Fruit fly (Drosophila melanogaster) whole organism, prepupa: Measurements from ENCODE around the gene melt.

ENCODE experiments used
- CG16779 ChIP-seq: fragments of 200-800 bp; sonication (Bioruptor generic); optimal IDR thresholded peaks from 3 replicates; lab custom pipeline; 2017; ENCODE audit warnings: missing biosample characterization, mild to moderate bottlenecking, missing genetic modification characterization
- CG6163 ChIP-seq: fragments of 200-800 bp; sonication (Bioruptor generic); IDR thresholded peaks from 3 replicates; pipeline ENCODE4 v1.3.6; 2022; ENCODE audit warnings: missing biosample characterization, missing genetic modification characterization
- CG6276 ChIP-seq: fragments of 200-800 bp; sonication (Bioruptor generic); optimal IDR thresholded peaks from 2 replicates; lab custom pipeline; 2017; ENCODE audit warnings: missing biosample characterization, mild to moderate bottlenecking, missing genetic modification characterization
- CG6792 ChIP-seq: fragments of 200-800 bp; sonication (Bioruptor generic); optimal IDR thresholded peaks from 3 replicates; lab custom pipeline; 2016; ENCODE audit warnings: missing biosample characterization, missing genetic modification characterization
- CG6854 ChIP-seq: fragments of 200-800 bp; sonication (Bioruptor generic); optimal IDR thresholded peaks from 2 replicates; lab custom pipeline; 2017; ENCODE audit warnings: missing biosample characterization, mild to moderate bottlenecking, missing genetic modification characterization
- Ets21C ChIP-seq: fragments of 200-800 bp; sonication (Bioruptor generic); optimal IDR thresholded peaks from 3 replicates; lab custom pipeline; 2016; ENCODE audit warnings: missing biosample characterization, missing genetic modification characterization
- Lpt ChIP-seq: fragments of 200-800 bp; sonication (Bioruptor generic); optimal IDR thresholded peaks from 3 replicates; lab custom pipeline; 2016; ENCODE audit warnings: missing biosample characterization, missing genetic modification characterization
- dsx ChIP-seq: fragments of 200-800 bp; optimal IDR thresholded peaks from 3 replicates; lab custom pipeline; 2019; ENCODE audit warnings: missing biosample characterization, mild to moderate bottlenecking, missing genetic modification characterization, moderate library complexity; ENCODE audit not compliant: poor library complexity, severe bottlenecking
- fd59A ChIP-seq: fragments of 200-800 bp; sonication (Bioruptor generic); optimal IDR thresholded peaks from 2 replicates; lab custom pipeline; 2017; ENCODE audit warnings: missing biosample characterization, mild to moderate bottlenecking, missing genetic modification characterization, missing genetic modification reagents
- fd85E ChIP-seq: fragments of 200-800 bp; sonication (Bioruptor generic); optimal IDR thresholded peaks from 3 replicates; lab custom pipeline; 2016; ENCODE audit warnings: missing biosample characterization, missing genetic modification characterization
- salr ChIP-seq, 2 experiments: fragments of 200-800 bp; sonication (Bioruptor generic); optimal IDR thresholded peaks; 3 replicates each; lab custom pipeline; 2016 to 2018; ENCODE audit warnings: missing biosample characterization in 2 of 2, missing genetic modification characterization in 2 of 2, mild to moderate bottlenecking in 1 of 2

DNA sequence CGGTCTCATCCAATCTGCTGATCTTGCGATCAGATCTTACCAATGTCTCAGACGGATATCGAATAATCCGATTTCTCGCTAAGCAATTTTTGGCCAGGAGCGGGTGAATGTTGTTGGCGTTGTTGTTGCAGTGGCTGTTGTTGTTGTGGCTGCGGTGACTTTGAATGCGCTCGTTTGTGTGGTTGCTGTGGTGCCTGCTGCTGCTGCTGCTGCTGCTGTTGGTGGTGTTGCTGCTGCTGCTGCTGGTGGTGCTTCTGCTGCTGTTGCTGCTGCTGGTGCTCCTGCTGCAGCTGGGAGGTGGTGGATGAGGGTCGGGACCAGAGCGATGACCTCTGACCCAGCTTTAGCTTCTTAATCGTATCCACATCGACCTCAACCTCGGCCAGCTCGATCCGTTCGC, 27.0 kb downstream of the melt start:
- TF ChIP-seq CG6792 = no peak
- TF ChIP-seq Ets21C (GFP tag; lab: Kevin White, UChicago) = no peak
- no peak for TF ChIP-seq Lpt (GFP tag; lab: Kevin White, UChicago)
- no peak for TF ChIP-seq CG16779 (tag; lab: Kevin White, UChicago)
- TF ChIP-seq fd85E (GFP tag; lab: Kevin White, UChicago) = no peak
- TF ChIP-seq fd59A (GFP tag; lab: Kevin White, UChicago) = no peak
- TF ChIP-seq dsx (GFP tag; lab: Kevin White, UChicago) = no peak
- no peak for TF ChIP-seq CG6854
- TF ChIP-seq CG6163 (GFP tag; lab: Robert Waterston, UW) = no peak
- TF ChIP-seq salr (GFP tag; optimal IDR thresholded peaks at IDR 0.05; lab: Kevin White, UChicago) = no peak
- no peak for TF ChIP-seq CG6276
